Worm (Caenorhabditis elegans) whole organism, L4 larva: ENCODE measurements around the gene irld-18.
"Not testable (repeated sequence)": the region's sequence is repeated elsewhere in the genome, so short reads cannot be mapped to it uniquely, and the experiment has no call there.

Experiments used
- F26F4.8 ChIP-seq: fragments of 200-800 bp; sonication (Bioruptor generic); conservative IDR thresholded peaks from 2 replicates; pipeline ENCODE4 v1.3.6; 2022; ENCODE audit warnings: missing genetic modification characterization, missing compliant biosample characterization
- F37D6.2 ChIP-seq: sonication (generic microtip); optimal IDR thresholded peaks from 2 replicates; lab custom pipeline; 2016; ENCODE audit warnings: mild to moderate bottlenecking, missing genetic modification characterization, missing compliant biosample characterization
- R02D3.7 ChIP-seq: fragments of 150-350 bp; sonication (generic microtip); optimal IDR thresholded peaks from 3 replicates; lab custom pipeline; 2014; ENCODE audit warnings: missing biosample characterization, missing genetic modification characterization
- Y105C5A.15 ChIP-seq: fragments of 200-800 bp; sonication (Bioruptor generic); IDR thresholded peaks from 2 replicates; pipeline ENCODE4 v1.3.6; 2022; ENCODE audit warnings: missing genetic modification characterization, missing compliant biosample characterization
- Y75B8A.6 ChIP-seq: fragments of 200-800 bp; sonication (Bioruptor generic); IDR thresholded peaks from 2 replicates; pipeline ENCODE4 v1.3.6; 2022; ENCODE audit warnings: missing genetic modification reagents, missing genetic modification characterization, missing compliant biosample characterization
- aha-1 ChIP-seq: fragments of 150-350 bp; peaks from one replicate; lab custom pipeline; 2014; ENCODE audit warnings: missing biosample characterization, missing genetic modification characterization
- ama-1 ChIP-seq: fragments of 150-350 bp; optimal IDR thresholded peaks from 2 replicates; lab custom pipeline; 2014; ENCODE audit warnings: inconsistent platforms, mixed read lengths
- attf-4 ChIP-seq: sonication (generic microtip); optimal IDR thresholded peaks from 3 replicates; lab custom pipeline; 2017; ENCODE audit warnings: missing biosample characterization, missing genetic modification characterization
- ceh-20 ChIP-seq: fragments of 200-800 bp; sonication (Bioruptor generic); IDR thresholded peaks from 2 replicates; pipeline ENCODE4 v1.3.6; 2022; ENCODE audit warnings: missing genetic modification reagents, missing genetic modification characterization, missing compliant biosample characterization
- ceh-28 ChIP-seq: fragments of 150-350 bp; optimal IDR thresholded peaks from 2 replicates; lab custom pipeline; 2014; ENCODE audit warnings: missing biosample characterization, missing genetic modification reagents, missing genetic modification characterization
- ceh-82 ChIP-seq: sonication (generic microtip); optimal IDR thresholded peaks from 2 replicates; lab custom pipeline; 2017; ENCODE audit warnings: missing biosample characterization, missing genetic modification characterization
- cey-2 ChIP-seq: sonication (generic microtip); optimal IDR thresholded peaks from 3 replicates; lab custom pipeline; 2017; ENCODE audit warnings: missing genetic modification characterization, mild to moderate bottlenecking, missing compliant biosample characterization, antibody characterized with exemption, borderline replicate concordance; ENCODE audit not compliant: insufficient read depth
- daf-16 ChIP-seq, 3 experiments: sonication (generic microtip); optimal IDR thresholded peaks; 2 replicates each; lab custom pipeline; 2016 to 2017; ENCODE audit warnings: missing genetic modification characterization in 3 of 3, missing genetic modification reagents in 3 of 3, mild to moderate bottlenecking in 2 of 3, missing compliant biosample characterization in 2 of 3, missing biosample characterization in 1 of 3, moderate library complexity in 1 of 3
- gei-8 ChIP-seq: fragments of 200-800 bp; sonication (Bioruptor generic); optimal IDR thresholded peaks from 2 replicates; lab custom pipeline; 2018; ENCODE audit warnings: mild to moderate bottlenecking, missing genetic modification characterization, missing compliant biosample characterization
- lin-29 ChIP-seq: fragments of 200-800 bp; sonication (Bioruptor generic); IDR thresholded peaks from 2 replicates; pipeline ENCODE4 v1.3.6; 2022; ENCODE audit warnings: missing genetic modification reagents, missing genetic modification characterization, missing compliant biosample characterization
- madf-5 ChIP-seq, 2 experiments: fragments of 200-800 bp; sonication (Bioruptor generic); IDR thresholded peaks; 2 replicates each; pipeline ENCODE4 v1.3.6; 2022; ENCODE audit warnings: missing compliant biosample characterization in 2 of 2, missing genetic modification characterization in 2 of 2
- nhr-10 ChIP-seq: fragments of 150-350 bp; optimal IDR thresholded peaks from 2 replicates; lab custom pipeline; 2014; ENCODE audit warnings: missing biosample characterization, missing genetic modification characterization
- nhr-102 ChIP-seq: sonication (generic microtip); optimal IDR thresholded peaks from 2 replicates; lab custom pipeline; 2016; ENCODE audit warnings: mild to moderate bottlenecking, missing genetic modification characterization, moderate library complexity, missing compliant biosample characterization
- nhr-11 ChIP-seq: fragments of 150-350 bp; optimal IDR thresholded peaks from 2 replicates; lab custom pipeline; 2014; ENCODE audit warnings: missing biosample characterization, missing genetic modification characterization
- nhr-111 ChIP-seq: fragments of 200-800 bp; sonication (Bioruptor generic); optimal IDR thresholded peaks from 2 replicates; lab custom pipeline; 2018; ENCODE audit warnings: mild to moderate bottlenecking, missing genetic modification characterization, missing compliant biosample characterization
- nhr-28 ChIP-seq: fragments of 150-350 bp; optimal IDR thresholded peaks from 2 replicates; lab custom pipeline; 2014; ENCODE audit warnings: missing biosample characterization, missing genetic modification characterization
- nhr-48 ChIP-seq: sonication (generic microtip); optimal IDR thresholded peaks from 2 replicates; lab custom pipeline; 2016; ENCODE audit warnings: mild to moderate bottlenecking, missing genetic modification characterization, missing compliant biosample characterization
- nhr-6 ChIP-seq: fragments of 150-350 bp; optimal IDR thresholded peaks from 2 replicates; lab custom pipeline; 2014; ENCODE audit warnings: missing biosample characterization, missing genetic modification characterization
- nhr-76 ChIP-seq: fragments of 150-350 bp; optimal IDR thresholded peaks from 2 replicates; lab custom pipeline; 2014; ENCODE audit warnings: missing biosample characterization, missing genetic modification characterization
- pha-4 ChIP-seq, 2 experiments: fragments of 150-350 bp in 1 of 2; fragments of 200-800 bp in 1 of 2; sonication (Bioruptor generic) in 1 of 2; IDR thresholded peaks in 1 of 2; optimal IDR thresholded peaks in 1 of 2; 2 replicates each; pipeline versions ENCODE4 v1.3.6 to Lab custom; 2014 to 2022; ENCODE audit warnings: missing genetic modification characterization in 2 of 2, missing genetic modification reagents in 2 of 2, missing biosample characterization in 1 of 2, missing compliant biosample characterization in 1 of 2
- pqm-1 ChIP-seq: sonication (generic microtip); optimal IDR thresholded peaks from 2 replicates; lab custom pipeline; 2017; ENCODE audit warnings: missing biosample characterization, missing genetic modification characterization
- rbr-2 ChIP-seq: sonication (generic microtip); optimal IDR thresholded peaks from 2 replicates; lab custom pipeline; 2016; ENCODE audit warnings: missing genotype, missing genetic modification characterization, missing compliant biosample characterization
- saeg-2 ChIP-seq: fragments of 200-800 bp; sonication (Bioruptor generic); IDR thresholded peaks from 2 replicates; pipeline ENCODE4 v1.3.6; 2022; ENCODE audit warnings: missing genetic modification reagents, missing genetic modification characterization, missing compliant biosample characterization
- sdz-12 ChIP-seq: fragments of 200-800 bp; sonication (Bioruptor generic); optimal IDR thresholded peaks from 2 replicates; lab custom pipeline; 2018; ENCODE audit warnings: mild to moderate bottlenecking, missing genetic modification characterization, missing compliant biosample characterization
- set-16 ChIP-seq: fragments of 200-800 bp; sonication (Bioruptor generic); IDR thresholded peaks from 2 replicates; pipeline ENCODE4 v1.3.6; 2022; ENCODE audit warnings: missing genetic modification reagents, missing genetic modification characterization, missing compliant biosample characterization
- snpc-1.2 ChIP-seq: fragments of 200-800 bp; sonication (Bioruptor generic); IDR thresholded peaks from 2 replicates; pipeline ENCODE4 v1.3.6; 2022; ENCODE audit warnings: missing genetic modification reagents, missing genetic modification characterization, missing compliant biosample characterization
- tag-97 ChIP-seq: fragments of 200-800 bp; sonication (Bioruptor generic); IDR thresholded peaks from 2 replicates; pipeline ENCODE4 v1.3.6; 2022; ENCODE audit warnings: missing genetic modification characterization, missing compliant biosample characterization
- vab-7 ChIP-seq: fragments of 200-800 bp; sonication (Bioruptor generic); IDR thresholded peaks from 2 replicates; pipeline ENCODE4 v1.3.6; 2022; ENCODE audit warnings: missing genetic modification reagents, missing genetic modification characterization, missing compliant biosample characterization
- zfp-2 ChIP-seq: sonication (generic microtip); optimal IDR thresholded peaks from 2 replicates; lab custom pipeline; 2016; ENCODE audit warnings: mild to moderate bottlenecking, missing genetic modification characterization, missing compliant biosample characterization
- zfp-3 ChIP-seq: fragments of 200-800 bp; sonication (Bioruptor generic); conservative IDR thresholded peaks from 2 replicates; pipeline ENCODE4 v1.3.6; 2022; ENCODE audit warnings: missing genetic modification reagents, missing genetic modification characterization, missing compliant biosample characterization

The irld-18 gene

DNA sequence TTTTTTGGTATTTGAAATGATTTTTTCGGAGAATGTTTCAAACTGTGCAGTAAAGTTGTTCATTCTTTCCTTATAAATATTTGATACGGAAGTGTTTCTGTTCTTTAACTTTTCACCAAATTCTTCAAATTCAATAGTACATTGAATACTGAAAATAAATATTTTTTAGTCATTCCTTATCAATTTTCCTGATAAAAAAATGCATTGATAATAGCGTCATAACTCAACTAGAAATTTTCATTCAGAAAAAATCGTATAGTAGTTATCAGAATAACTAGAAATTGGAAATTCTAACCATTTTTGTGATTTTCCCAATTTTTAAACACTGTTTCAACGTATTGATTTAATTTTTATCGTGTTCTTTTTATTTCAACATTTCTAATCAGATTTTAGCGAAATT is 21.6 kb downstream of the irld-18 start:
- TF ChIP-seq daf-16 (GFP tag; optimal IDR thresholded peaks at IDR 0.05; lab: Kevin White, UChicago) (no peak), daf-16 (tag; optimal IDR thresholded peaks at IDR 0.05; lab: Kevin White, UChicago) (peak; percentile 20), madf-5 (GFP tag; IDR thresholded peaks at IDR 0.05; lab: Robert Waterston, UW) (no peak), zfp-3 (GFP tag; lab: Robert Waterston, UW) (no peak), ama-1 (no peak), nhr-28 (tag; lab: Kevin White, UChicago) (peak; percentile 10), pqm-1 (tag; lab: Kevin White, UChicago) (peak; percentile 50), zfp-2 (tag; lab: Kevin White, UChicago) (no peak), cey-2 (tag; lab: Kevin White, UChicago) (no peak), nhr-111 (no peak)

DNA sequence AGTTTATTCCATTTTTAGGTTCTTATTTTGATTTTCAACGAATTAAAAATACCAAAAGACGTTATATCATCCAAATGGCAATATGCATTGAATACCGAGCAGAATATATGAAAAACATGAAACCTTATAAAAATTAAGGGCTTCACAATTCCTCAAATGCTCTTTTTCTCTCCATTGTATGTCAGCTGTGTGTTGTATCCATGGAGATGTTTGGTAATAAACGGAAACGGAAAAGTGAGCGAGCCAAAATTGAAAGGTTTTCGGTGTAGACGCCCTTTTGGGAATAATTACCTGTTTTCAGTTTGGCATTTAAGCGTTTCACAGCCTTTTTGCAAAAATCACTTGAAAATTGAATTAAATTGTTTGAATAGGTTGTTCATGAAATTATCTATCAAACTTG is 23.2 kb downstream of the irld-18 start:
- TF ChIP-seq F26F4.8 (GFP tag; lab: Robert Waterston, UW) (no peak), set-16 (GFP tag; lab: Robert Waterston, UW) (no peak), aha-1 (tag; lab: Kevin White, UChicago) (peak; percentile 54), lin-29 (GFP tag; lab: Robert Waterston, UW) (no peak), gei-8 (GFP tag; lab: Kevin White, UChicago) (no peak), pha-4 (GFP tag; IDR thresholded peaks at IDR 0.05; lab: Robert Waterston, UW) (no peak), pha-4 (tag; optimal IDR thresholded peaks at IDR 0.05; lab: Kevin White, UChicago) (no peak)

ce11 chrIV:14554788-14555187 is 26.1 kb downstream of the irld-18 start, which contains the start of gene Y57G11B.6:
Y57G11B.6 (minus strand) TSS chrIV:14554888.
- peak; percentile 24 for TF ChIP-seq aha-1 (tag; lab: Kevin White, UChicago)
- no peak for TF ChIP-seq tag-97 (GFP tag; lab: Robert Waterston, UW)

ce11 chrIV:14551870-14552269 is 29.0 kb downstream of the irld-18 start, which contains the start of gene pals-30:
pals-30 (minus strand) TSS chrIV:14551970.
- TF ChIP-seq nhr-10 (tag; lab: Kevin White, UChicago); ceh-28 (tag; lab: Kevin White, UChicago); Y75B8A.6: not testable (repeated sequence)

DNA sequence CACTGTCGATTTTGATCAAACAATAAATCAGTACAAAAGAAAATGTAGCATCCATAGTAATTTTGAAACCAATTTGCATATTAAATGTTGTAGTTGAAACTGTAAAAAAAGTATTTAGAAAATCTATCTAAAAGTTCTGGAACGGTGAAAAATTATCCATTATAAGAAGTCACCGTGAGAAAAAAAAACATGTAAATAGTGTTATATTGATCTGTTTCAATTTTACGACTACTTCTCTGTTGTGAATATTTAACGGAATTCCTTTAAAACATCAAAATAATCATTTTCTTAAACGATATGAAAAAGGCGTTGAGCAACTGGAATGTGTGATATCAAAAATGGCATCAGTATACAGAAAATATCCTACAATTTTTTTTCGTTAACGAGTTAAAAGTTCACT is 31.5 kb downstream of the irld-18 start, which contains the start of gene T27E7.9:
T27E7.9 (minus strand) TSS at position 101 of the 400 bp plus-strand sequence.
- no peak for TF ChIP-seq rbr-2 (tag; lab: Kevin White, UChicago)
- no peak for TF ChIP-seq nhr-76 (tag; lab: Kevin White, UChicago)
- TF ChIP-seq nhr-6 (tag; lab: Kevin White, UChicago), result no peak
- no peak for TF ChIP-seq ceh-20 (GFP tag; lab: Robert Waterston, UW)
- TF ChIP-seq snpc-1.2, result no peak
- TF ChIP-seq set-16 (GFP tag; lab: Robert Waterston, UW), result no peak
- TF ChIP-seq F37D6.2 (tag; lab: Kevin White, UChicago), result no peak

DNA sequence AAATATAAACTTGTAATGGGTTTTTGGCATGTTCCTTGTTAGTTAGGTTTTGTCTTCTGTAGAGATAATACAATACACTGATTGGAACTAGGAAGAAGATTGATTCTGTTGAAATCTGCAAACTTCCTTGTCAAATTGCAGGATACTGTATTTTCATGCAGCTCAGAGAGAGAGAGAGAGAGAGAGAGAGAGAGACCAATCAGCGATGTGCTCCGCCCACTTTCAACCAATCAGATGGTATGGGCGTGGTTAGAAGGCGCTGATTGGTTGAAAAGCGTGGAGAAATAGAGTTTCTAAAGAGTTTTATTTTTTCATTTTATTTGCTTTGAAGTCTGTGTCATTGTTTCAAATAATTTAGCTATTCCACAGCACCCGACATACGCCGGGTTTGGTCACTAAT is 33.5 kb downstream of the irld-18 start:
- TF ChIP-seq sdz-12 (GFP tag; lab: Kevin White, UChicago) (no peak), aha-1 (tag; lab: Kevin White, UChicago) (peak; percentile 55)

- TF ChIP-seq ama-1 (no peak), saeg-2 (GFP tag; lab: Robert Waterston, UW) (no peak), vab-7 (no peak), nhr-48 (no peak), nhr-11 (tag; lab: Kevin White, UChicago) (no peak), zfp-2 (tag; lab: Kevin White, UChicago) (no peak), F37D6.2 (tag; lab: Kevin White, UChicago) (no peak), ceh-82 (tag; lab: Kevin White, UChicago) (no peak), sdz-12 (GFP tag; lab: Kevin White, UChicago) (no peak), nhr-28 (tag; lab: Kevin White, UChicago) (no peak), Y105C5A.15 (GFP tag; lab: Robert Waterston, UW) (no peak), Y75B8A.6 (no peak), attf-4 (tag; lab: Kevin White, UChicago) (no peak), R02D3.7 (no peak), nhr-102 (no peak)
Observed at ce11 chrIV:14542517-14542916, 38.3 kb downstream of the irld-18 start, which contains the start of gene pals-29. pals-29 (minus strand) TSS chrIV:14542617.
